Fruit fly (Drosophila melanogaster) whole organism, embryonic: ENCODE results near the gene mthl11.
A peak's percentile ranks its signal among the peaks of the same experiment; 100 is the strongest.

ENCODE experiments used
- Abd-B ChIP-seq: fragments of 200-800 bp; sonication (Bioruptor generic); optimal IDR thresholded peaks from 2 replicates; lab custom pipeline; 2018; ENCODE audit warnings: missing biosample characterization, mild to moderate bottlenecking, missing genetic modification characterization, moderate library complexity
- Antp ChIP-seq: fragments of 200-800 bp; sonication (Bioruptor generic); optimal IDR thresholded peaks from 3 replicates; lab custom pipeline; 2016; ENCODE audit warnings: missing biosample characterization, missing genetic modification characterization
- BEAF-32 ChIP-seq: fragments of 200-800 bp; sonication (Bioruptor generic); optimal IDR thresholded peaks from 3 replicates; lab custom pipeline; 2017; ENCODE audit warnings: missing biosample characterization, missing genetic modification characterization, mild to moderate bottlenecking, moderate library complexity, missing genetic modification reagents
- CG10209 ChIP-seq: fragments of 200-800 bp; sonication (Bioruptor generic); optimal IDR thresholded peaks from 3 replicates; lab custom pipeline; 2017; ENCODE audit warnings: missing biosample characterization, mild to moderate bottlenecking, missing genetic modification characterization, missing genetic modification reagents
- CG14667 ChIP-seq: fragments of 200-800 bp; sonication (Bioruptor generic); IDR thresholded peaks from 2 replicates; pipeline ENCODE4 v1.3.6; 2022; ENCODE audit warnings: missing biosample characterization, missing genetic modification characterization
- CG14860 ChIP-seq: fragments of 200-800 bp; sonication (Bioruptor generic); IDR thresholded peaks from 3 replicates; pipeline ENCODE4 v1.3.6; 2022; ENCODE audit warnings: missing biosample characterization, missing genetic modification characterization; ENCODE audit not compliant: partially characterized antibody
- CG1603 ChIP-seq: fragments of 200-800 bp; sonication (Bioruptor generic); optimal IDR thresholded peaks from 2 replicates; lab custom pipeline; 2019; ENCODE audit warnings: missing biosample characterization, mild to moderate bottlenecking, missing genetic modification characterization, moderate library complexity
- CG1792 ChIP-seq: fragments of 200-800 bp; sonication (Bioruptor generic); optimal IDR thresholded peaks from 2 replicates; lab custom pipeline; 2016; ENCODE audit warnings: missing biosample characterization, missing genetic modification characterization
- CG18599 ChIP-seq: fragments of 200-800 bp; sonication (Bioruptor generic); optimal IDR thresholded peaks from 3 replicates; lab custom pipeline; 2017; ENCODE audit warnings: missing biosample characterization, missing genetic modification characterization, mild to moderate bottlenecking, moderate library complexity, missing genetic modification reagents
- CG32767 ChIP-seq: fragments of 200-800 bp; sonication (Bioruptor generic); IDR thresholded peaks from 2 replicates; pipeline ENCODE4 v1.3.6; 2022; ENCODE audit warnings: missing biosample characterization, missing genetic modification characterization
- CG3407 ChIP-seq: fragments of 200-800 bp; sonication (Bioruptor generic); optimal IDR thresholded peaks from 2 replicates; lab custom pipeline; 2018; ENCODE audit warnings: missing biosample characterization, mild to moderate bottlenecking, missing genetic modification characterization
- CG4282 ChIP-seq: fragments of 200-800 bp; sonication (Bioruptor generic); optimal IDR thresholded peaks from 2 replicates; lab custom pipeline; 2016; ENCODE audit warnings: missing biosample characterization, missing genetic modification characterization
- CG4404 ChIP-seq: fragments of 200-800 bp; sonication (Bioruptor generic); IDR thresholded peaks from 2 replicates; pipeline ENCODE4 v1.3.6; 2022; ENCODE audit warnings: missing biosample characterization, missing genetic modification characterization
- CG4707 ChIP-seq: fragments of 200-800 bp; sonication (Bioruptor generic); optimal IDR thresholded peaks from 2 replicates; lab custom pipeline; 2018; ENCODE audit warnings: missing biosample characterization, mild to moderate bottlenecking, missing genetic modification characterization, moderate library complexity
- CG5245 ChIP-seq: fragments of 200-800 bp; sonication (Bioruptor generic); optimal IDR thresholded peaks from 3 replicates; lab custom pipeline; 2016; ENCODE audit warnings: missing biosample characterization, missing genetic modification characterization
- CG5953 ChIP-seq: fragments of 200-800 bp; sonication (Bioruptor generic); IDR thresholded peaks from 2 replicates; pipeline ENCODE4 v1.3.6; 2022; ENCODE audit warnings: missing biosample characterization, missing genetic modification characterization
- CG9437 ChIP-seq: fragments of 200-800 bp; sonication (Bioruptor generic); optimal IDR thresholded peaks from 2 replicates; lab custom pipeline; 2018; ENCODE audit warnings: missing biosample characterization, mild to moderate bottlenecking, missing genetic modification characterization
- CHES-1-like ChIP-seq: fragments of 200-800 bp; sonication (Bioruptor generic); optimal IDR thresholded peaks from 2 replicates; lab custom pipeline; 2016; ENCODE audit warnings: missing biosample characterization, missing genetic modification characterization
- Dad ChIP-seq: fragments of 200-800 bp; sonication (Bioruptor generic); optimal IDR thresholded peaks from 3 replicates; lab custom pipeline; 2016; ENCODE audit warnings: missing biosample characterization, missing genetic modification characterization
- Dip2 ChIP-seq: fragments of 200-800 bp; sonication (Bioruptor generic); IDR thresholded peaks from 2 replicates; pipeline ENCODE4 v1.3.6; 2022; ENCODE audit warnings: missing biosample characterization, missing genetic modification characterization
- HHEX ChIP-seq: fragments of 200-800 bp; sonication (Bioruptor generic); optimal IDR thresholded peaks from 3 replicates; lab custom pipeline; 2017; ENCODE audit warnings: missing biosample characterization, mild to moderate bottlenecking, missing genetic modification characterization, missing genetic modification reagents
- Jarid2 ChIP-seq: fragments of 200-800 bp; sonication (Bioruptor generic); optimal IDR thresholded peaks from 3 replicates; lab custom pipeline; 2017; ENCODE audit warnings: mild to moderate bottlenecking, missing biosample characterization, missing genetic modification reagents, missing genetic modification characterization
- Kr ChIP-seq: fragments of 200-800 bp; sonication (Bioruptor generic); optimal IDR thresholded peaks from 2 replicates; lab custom pipeline; 2017; ENCODE audit warnings: missing biosample characterization, mild to moderate bottlenecking, missing genetic modification characterization
- MTF-1 ChIP-seq: fragments of 200-800 bp; sonication (Bioruptor generic); optimal IDR thresholded peaks from 2 replicates; lab custom pipeline; 2018; ENCODE audit warnings: missing biosample characterization, mild to moderate bottlenecking, missing genetic modification characterization, borderline replicate concordance
- Nf-YC ChIP-seq: fragments of 200-800 bp; optimal IDR thresholded peaks from 3 replicates; lab custom pipeline; 2019; ENCODE audit warnings: missing biosample characterization, mild to moderate bottlenecking, missing genetic modification characterization, moderate library complexity
- Poxn ChIP-seq: fragments of 200-800 bp; sonication (Bioruptor generic); IDR thresholded peaks from 2 replicates; pipeline ENCODE4 v1.3.6; 2022; ENCODE audit warnings: missing biosample characterization, missing genetic modification characterization
- Rfx ChIP-seq: fragments of 200-800 bp; sonication (Bioruptor generic); IDR thresholded peaks from 2 replicates; pipeline ENCODE4 v1.3.6; 2022; ENCODE audit warnings: missing biosample characterization, missing genetic modification characterization
- Stat92E ChIP-seq, 3 experiments: fragments of >200 bp in 2 of 3; fragments of 200-800 bp in 1 of 3; sonication (Bioruptor generic) in 1 of 3; optimal IDR thresholded peaks; 2 replicates each; lab custom pipeline; 2017 to 2019; ENCODE audit warnings: missing biosample characterization in 3 of 3, missing genetic modification characterization in 3 of 3, mild to moderate bottlenecking in 1 of 3, moderate library complexity in 1 of 3
- Taf1 ChIP-seq: fragments of 200-800 bp; sonication (Bioruptor generic); IDR thresholded peaks from 2 replicates; pipeline ENCODE4 v1.3.6; 2022; ENCODE audit warnings: missing biosample characterization, missing genetic modification characterization
- YL-1 ChIP-seq: fragments of 200-800 bp; sonication (Bioruptor generic); optimal IDR thresholded peaks from 3 replicates; lab custom pipeline; 2017; ENCODE audit warnings: missing biosample characterization, mild to moderate bottlenecking, missing genetic modification characterization
- amos ChIP-seq: fragments of 200-800 bp; sonication (Bioruptor generic); IDR thresholded peaks from 2 replicates; pipeline ENCODE4 v1.3.6; 2022; ENCODE audit warnings: missing biosample characterization, missing genetic modification characterization; ENCODE audit not compliant: partially characterized antibody
- ap ChIP-seq: fragments of 200-800 bp; sonication (Bioruptor generic); IDR thresholded peaks from 2 replicates; pipeline ENCODE4 v1.3.6; 2022; ENCODE audit warnings: missing biosample characterization, missing genetic modification characterization
- cad ChIP-seq: fragments of >200 bp; optimal IDR thresholded peaks from 2 replicates; lab custom pipeline; 2017; ENCODE audit warnings: missing biosample characterization, missing genetic modification characterization
- disco-r ChIP-seq: fragments of 200-800 bp; sonication (Bioruptor generic); optimal IDR thresholded peaks from 2 replicates; lab custom pipeline; 2016; ENCODE audit warnings: missing biosample characterization, missing genetic modification characterization
- dpn ChIP-seq, 2 experiments: fragments of 200-800 bp; sonication (Bioruptor generic); optimal IDR thresholded peaks; 3 replicates each; lab custom pipeline; 2016; ENCODE audit warnings: missing biosample characterization in 2 of 2, missing genetic modification characterization in 2 of 2
- dysf ChIP-seq: fragments of 200-800 bp; sonication (Bioruptor generic); IDR thresholded peaks from 3 replicates; pipeline ENCODE4 v1.3.6; 2022; ENCODE audit warnings: missing biosample characterization, missing genetic modification characterization
- gsb ChIP-seq: fragments of 200-800 bp; sonication (Bioruptor generic); IDR thresholded peaks from 2 replicates; pipeline ENCODE4 v1.3.6; 2022; ENCODE audit warnings: missing biosample characterization, missing genetic modification characterization
- insv ChIP-seq, 2 experiments: fragments of 200-800 bp; sonication (Bioruptor generic); optimal IDR thresholded peaks; 3 replicates each; lab custom pipeline; 2016 to 2018; ENCODE audit warnings: missing biosample characterization in 2 of 2, missing genetic modification characterization in 2 of 2
- kay ChIP-seq: fragments of 200-800 bp; sonication (Bioruptor generic); optimal IDR thresholded peaks from 2 replicates; lab custom pipeline; 2016; ENCODE audit warnings: missing biosample characterization, missing genetic modification characterization
- lola ChIP-seq, 3 experiments: fragments of >200 bp in 2 of 3; fragments of 200-800 bp in 1 of 3; sonication (Bioruptor generic) in 1 of 3; optimal IDR thresholded peaks; 2 replicates each; lab custom pipeline; 2017 to 2019; ENCODE audit warnings: missing biosample characterization in 3 of 3, missing genetic modification characterization in 3 of 3, mild to moderate bottlenecking in 1 of 3, moderate library complexity in 1 of 3
- luna ChIP-seq: fragments of 200-800 bp; sonication (Bioruptor generic); optimal IDR thresholded peaks from 2 replicates; lab custom pipeline; 2016; ENCODE audit warnings: missing biosample characterization, missing genetic modification characterization
- mirr ChIP-seq: fragments of 200-800 bp; sonication (Bioruptor generic); optimal IDR thresholded peaks from 3 replicates; lab custom pipeline; 2018; ENCODE audit warnings: missing biosample characterization, mild to moderate bottlenecking, missing genetic modification characterization
- nerfin-1 ChIP-seq: fragments of 200-800 bp; sonication (Bioruptor generic); optimal IDR thresholded peaks from 3 replicates; lab custom pipeline; 2019; ENCODE audit warnings: missing biosample characterization, mild to moderate bottlenecking, missing genetic modification characterization, moderate library complexity
- pnt ChIP-seq: fragments of 200-800 bp; sonication (Bioruptor generic); optimal IDR thresholded peaks from 3 replicates; lab custom pipeline; 2016; ENCODE audit warnings: missing biosample characterization, missing genetic modification characterization
- row ChIP-seq: fragments of 200-800 bp; sonication (Bioruptor generic); IDR thresholded peaks from 3 replicates; pipeline ENCODE4 v1.3.6; 2022; ENCODE audit warnings: missing biosample characterization, missing genetic modification characterization
- sens-2 ChIP-seq: fragments of 200-800 bp; sonication (Bioruptor generic); IDR thresholded peaks from 2 replicates; pipeline ENCODE4 v1.3.6; 2022; ENCODE audit warnings: missing biosample characterization, missing genetic modification characterization
- sr ChIP-seq: fragments of 200-800 bp; sonication (Bioruptor generic); IDR thresholded peaks from 3 replicates; pipeline ENCODE4 v1.3.6; 2022; ENCODE audit warnings: missing biosample characterization, missing genetic modification characterization
- stwl ChIP-seq: fragments of 200-800 bp; sonication (Bioruptor generic); optimal IDR thresholded peaks from 3 replicates; lab custom pipeline; 2018; ENCODE audit warnings: missing biosample characterization, mild to moderate bottlenecking, missing genetic modification characterization, moderate library complexity
- tx ChIP-seq: fragments of 200-800 bp; sonication (Bioruptor generic); optimal IDR thresholded peaks from 2 replicates; lab custom pipeline; 2016; ENCODE audit warnings: missing biosample characterization, missing genetic modification characterization
- wek ChIP-seq: fragments of 200-800 bp; sonication (Bioruptor generic); optimal IDR thresholded peaks from 3 replicates; lab custom pipeline; 2018; ENCODE audit warnings: missing biosample characterization, mild to moderate bottlenecking, missing genetic modification characterization, moderate library complexity
- z ChIP-seq: fragments of 200-800 bp; sonication (Bioruptor generic); IDR thresholded peaks from 3 replicates; pipeline ENCODE4 v1.3.6; 2022; ENCODE audit warnings: missing biosample characterization, missing genetic modification characterization

The mthl11 gene

DNA sequence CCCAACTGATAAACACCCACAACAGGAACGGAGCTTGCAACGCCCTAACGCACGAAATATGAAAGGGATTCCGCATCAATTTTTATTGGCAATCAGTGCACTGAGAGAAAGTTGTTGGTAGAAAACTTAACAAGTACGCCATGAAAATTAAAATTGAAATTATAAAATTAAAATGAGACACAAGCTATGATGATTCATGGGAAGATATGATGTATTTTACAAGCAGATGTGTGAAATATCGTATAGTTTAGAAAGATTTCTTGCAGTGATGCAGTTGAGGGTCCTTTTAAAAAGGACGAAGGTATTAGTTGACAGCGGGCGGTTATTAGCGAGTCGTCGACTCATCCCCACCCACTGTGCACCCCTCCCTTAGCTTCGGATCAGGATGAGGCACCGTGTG, 30.3 kb upstream of the mthl11 start (continued):
- no peak for TF ChIP-seq Dad (GFP tag; lab: Kevin White, UChicago)
- no peak for TF ChIP-seq Rfx (GFP tag; lab: Robert Waterston, UW)
- no peak for TF ChIP-seq CG3407
- no peak for TF ChIP-seq CG4707
- TF ChIP-seq CG18599 (GFP tag; lab: Kevin White, UChicago), result no peak
- TF ChIP-seq CG4282 (GFP tag; lab: Kevin White, UChicago), result no peak
- no peak for TF ChIP-seq stwl
- TF ChIP-seq kay (GFP tag; lab: Kevin White, UChicago), result no peak
- TF ChIP-seq Poxn (GFP tag; lab: Robert Waterston, UW), result no peak
- no peak for TF ChIP-seq Stat92E (GFP tag; optimal IDR thresholded peaks at IDR 0.05; lab: Kevin White, UChicago)
- no peak for TF ChIP-seq disco-r (GFP tag; lab: Kevin White, UChicago)
- TF ChIP-seq Kr (GFP tag; lab: Kevin White, UChicago), result no peak
- no peak for TF ChIP-seq CG10209 (GFP tag; lab: Kevin White, UChicago)
- no peak for TF ChIP-seq YL-1 (GFP tag; lab: Kevin White, UChicago)
- TF ChIP-seq Abd-B (GFP tag; lab: Kevin White, UChicago), result no peak
- no peak for TF ChIP-seq gsb
- no peak for TF ChIP-seq tx (GFP tag; lab: Kevin White, UChicago)
- no peak for TF ChIP-seq Jarid2 (GFP tag; lab: Kevin White, UChicago)
- no peak for TF ChIP-seq BEAF-32 (GFP tag; lab: Kevin White, UChicago)
- no peak for TF ChIP-seq insv (GFP tag; optimal IDR thresholded peaks at IDR 0.05; lab: Kevin White, UChicago)
- no peak for TF ChIP-seq CHES-1-like (GFP tag; lab: Kevin White, UChicago)
- no peak for TF ChIP-seq Antp (GFP tag; lab: Kevin White, UChicago)
- no peak for TF ChIP-seq MTF-1 (GFP tag; lab: Kevin White, UChicago)
- no peak for TF ChIP-seq luna
- no peak for TF ChIP-seq ap
- TF ChIP-seq Taf1, result no peak
- TF ChIP-seq cad (GFP tag; lab: Kevin White, UChicago), result no peak
- TF ChIP-seq CG1603, result no peak
- no peak for TF ChIP-seq CG1792 (GFP tag; lab: Kevin White, UChicago)
- TF ChIP-seq CG14860, result no peak
- no peak for TF ChIP-seq CG32767 (GFP tag; lab: Robert Waterston, UW)
- no peak for TF ChIP-seq sr (GFP tag; lab: Robert Waterston, UW)
- no peak for TF ChIP-seq CG5245
- peak in 1 of 3 experiments; percentile 68 for TF ChIP-seq lola (GFP tag; optimal IDR thresholded peaks at IDR 0.05; lab: Kevin White, UChicago)
- TF ChIP-seq mirr (GFP tag; lab: Kevin White, UChicago), result no peak
- TF ChIP-seq CG5953 (GFP tag; lab: Robert Waterston, UW), result no peak
- TF ChIP-seq CG9437 (GFP tag; lab: Kevin White, UChicago), result no peak
- TF ChIP-seq sens-2 (GFP tag; lab: Robert Waterston, UW), result no peak
- TF ChIP-seq pnt (GFP tag; lab: Kevin White, UChicago), result no peak
- no peak for TF ChIP-seq HHEX (GFP tag; lab: Kevin White, UChicago)
- 0 out of 2 replicates have a peak, but pooled peaks have one; percentile 27 for TF ChIP-seq CG14667
- TF ChIP-seq amos (GFP tag; lab: Robert Waterston, UW), result no peak
- TF ChIP-seq nerfin-1 (tag; lab: Kevin White, UChicago), result peak; percentile 61
- TF ChIP-seq row (GFP tag; lab: Robert Waterston, UW), result peak; percentile 49; the same call in 2 of the 3 replicates
- no peak for TF ChIP-seq Dip2
- TF ChIP-seq Nf-YC (tag; lab: Kevin White, UChicago), result no peak
- no peak for TF ChIP-seq dpn (GFP tag; optimal IDR thresholded peaks at IDR 0.05; lab: Kevin White, UChicago)
- no peak for TF ChIP-seq CG4404
- TF ChIP-seq dysf (GFP tag; lab: Robert Waterston, UW), result peak; percentile 23; the same call in 1 of the 3 replicates
- no peak for TF ChIP-seq wek (GFP tag; lab: Kevin White, UChicago)
- no peak for TF ChIP-seq z (GFP tag; lab: Robert Waterston, UW)
